In the genomic region with DNA sequence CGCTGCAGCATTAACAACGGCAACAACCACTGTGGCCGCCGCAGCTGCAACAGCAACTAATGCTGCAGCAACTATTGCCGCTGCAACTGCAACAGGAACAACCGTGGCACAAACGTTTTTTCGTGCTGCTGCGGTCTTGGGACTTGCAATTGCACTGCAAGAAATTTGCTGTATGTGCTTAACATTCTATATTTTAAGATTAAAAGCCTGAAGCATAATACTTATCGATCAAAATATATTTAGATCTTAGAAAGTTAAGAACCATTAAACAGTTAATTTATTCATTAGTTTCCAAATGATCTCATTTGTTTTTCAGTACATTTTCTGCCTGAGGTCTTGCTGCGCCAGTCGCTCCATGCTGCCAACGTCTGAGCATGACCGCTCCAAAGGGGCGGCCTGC, we compare ENCODE assay signal across 1 fruit fly cellular context.
TF ChIP-seq lines count a peak whose summit lies in the region.

No protein-coding gene starts in this region.

TF ChIP-seq in whole organism, prepupa, 60 proteins besides CTCF, POLR2A, EP300 and RAD21 (continued from another document):
- peak; percentile 50 for TF ChIP-seq achi (GFP tag; optimal IDR thresholded peaks at IDR 0.05; lab: Kevin White, UChicago)
- TF ChIP-seq Sox14 (GFP tag; optimal IDR thresholded peaks at IDR 0.05; lab: Kevin White, UChicago): peak; percentile 43
- peak; percentile 8 for TF ChIP-seq Met (GFP tag; optimal IDR thresholded peaks at IDR 0.05; lab: Kevin White, UChicago)
- no peak for TF ChIP-seq lz (GFP tag; optimal IDR thresholded peaks at IDR 0.05; lab: Kevin White, UChicago)
- TF ChIP-seq dac (GFP tag; optimal IDR thresholded peaks at IDR 0.05; lab: Kevin White, UChicago): no peak
- TF ChIP-seq Hr4 (GFP tag; optimal IDR thresholded peaks at IDR 0.05; lab: Kevin White, UChicago): peak; percentile 61
- TF ChIP-seq svp (GFP tag; lab: Kevin White, UChicago): no peak
- TF ChIP-seq Gug (GFP tag; IDR thresholded peaks at IDR 0.05; lab: Robert Waterston, UW): peak; percentile 67
- no peak for TF ChIP-seq CG10669 (GFP tag; optimal IDR thresholded peaks at IDR 0.05; lab: Kevin White, UChicago)
- TF ChIP-seq vri (GFP tag; optimal IDR thresholded peaks at IDR 0.05; lab: Kevin White, UChicago): no peak
- peak; percentile 4 for TF ChIP-seq topi (GFP tag; optimal IDR thresholded peaks at IDR 0.05; lab: Kevin White, UChicago)
- peak; percentile 4 for TF ChIP-seq Hr39 (GFP tag; optimal IDR thresholded peaks at IDR 0.05; lab: Kevin White, UChicago)
- TF ChIP-seq ss (GFP tag; optimal IDR thresholded peaks at IDR 0.05; lab: Kevin White, UChicago): no peak
- peak; percentile 44 for TF ChIP-seq CG10631 (GFP tag; optimal IDR thresholded peaks at IDR 0.05; lab: Kevin White, UChicago)
- peak; percentile 83 for TF ChIP-seq eg (GFP tag; IDR thresholded peaks at IDR 0.05; lab: Robert Waterston, UW)
- no peak for TF ChIP-seq fd85E (GFP tag; optimal IDR thresholded peaks at IDR 0.05; lab: Kevin White, UChicago)
- no peak for TF ChIP-seq CG34406 (GFP tag; optimal IDR thresholded peaks at IDR 0.05; lab: Kevin White, UChicago)
- peak; percentile 41 for TF ChIP-seq acj6 (GFP tag; optimal IDR thresholded peaks at IDR 0.05; lab: Kevin White, UChicago)
- TF ChIP-seq Sox15 (GFP tag; optimal IDR thresholded peaks at IDR 0.05; lab: Kevin White, UChicago): no peak
- TF ChIP-seq Blimp-1 (GFP tag; optimal IDR thresholded peaks at IDR 0.05; lab: Kevin White, UChicago): no peak
